Worm (Caenorhabditis elegans): ENCODE results near the gene snpc-3.1.

snpc-3.1 gene

DNA sequence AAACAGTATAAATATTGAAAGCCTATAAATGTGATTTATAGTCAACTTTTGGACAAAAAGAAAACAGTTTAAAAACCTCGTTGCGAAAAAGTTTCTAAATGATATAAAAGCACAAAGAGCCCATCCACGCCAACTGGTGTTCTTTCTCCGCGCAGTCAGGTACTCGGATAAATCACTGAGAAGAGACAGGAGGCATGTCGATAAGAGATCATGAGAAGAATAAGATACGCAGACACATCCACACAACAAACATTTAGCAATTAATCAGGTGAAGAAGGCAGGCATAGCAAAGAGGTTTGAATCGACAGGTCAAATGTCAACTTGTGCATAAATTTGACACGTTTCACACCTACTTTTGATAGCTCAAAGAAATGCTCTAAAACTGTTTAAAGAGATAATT is 21.7 kb upstream of the snpc-3.1 start:
- no peak for TF ChIP-seq unc-30 (tag; optimal IDR thresholded peaks at IDR 0.05)
- TF ChIP-seq ets-5 (GFP tag; IDR thresholded peaks at IDR 0.05): no peak
- TF ChIP-seq elt-3 (tag; optimal IDR thresholded peaks at IDR 0.05): no peak
- TF ChIP-seq tlp-1 (tag; optimal IDR thresholded peaks at IDR 0.05): no peak
- TF ChIP-seq F16B12.6 (tag; optimal IDR thresholded peaks at IDR 0.05): no peak
- peak; percentile 56 for TF ChIP-seq rnt-1 (tag; optimal IDR thresholded peaks at IDR 0.05)
- peak; percentile 59 for TF ChIP-seq lin-14 (GFP tag; optimal IDR thresholded peaks at IDR 0.05)
- TF ChIP-seq ceh-88 (GFP tag; IDR thresholded peaks at IDR 0.05): no peak
- TF ChIP-seq fkh-8 (tag; optimal IDR thresholded peaks at IDR 0.05): no peak
- no peak for TF ChIP-seq nhr-71 (tag; optimal IDR thresholded peaks at IDR 0.05)
- no peak for TF ChIP-seq mab-9 (GFP tag; IDR thresholded peaks at IDR 0.05)
- TF ChIP-seq lin-39 (tag; optimal IDR thresholded peaks at IDR 0.05): no peak
- TF ChIP-seq unc-130 (tag; optimal IDR thresholded peaks at IDR 0.05): peak; percentile 2
- TF ChIP-seq hlh-4 (tag; optimal IDR thresholded peaks at IDR 0.05): no peak
- peak in 1 of 2 experiments; percentile 1 for TF ChIP-seq lsy-2 (tag; optimal IDR thresholded peaks at IDR 0.05)

DNA sequence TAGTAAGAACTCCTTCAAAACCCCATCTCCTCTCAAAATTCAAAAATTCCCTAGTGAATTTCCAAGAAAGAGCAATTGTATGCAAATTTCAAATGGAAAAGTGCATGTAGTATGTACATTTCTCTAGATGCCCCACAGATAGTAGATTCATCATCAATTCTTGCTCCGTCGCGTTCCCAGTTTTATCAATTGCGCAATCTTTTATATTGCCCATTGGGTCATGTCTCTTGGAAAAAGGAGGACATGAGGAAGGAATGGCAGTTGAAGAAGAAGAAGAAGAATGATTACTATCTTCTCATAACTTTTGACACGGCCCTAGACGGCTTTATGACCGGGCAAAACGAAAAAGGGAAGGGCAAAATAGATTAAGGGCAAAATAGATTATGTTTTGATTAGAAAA is 20.6 kb upstream of the snpc-3.1 start:
- TF ChIP-seq hlh-17 (GFP tag; optimal IDR thresholded peaks at IDR 0.05; ENCODE audit: borderline replicate concordance): no peak
- no peak for TF ChIP-seq unc-130 (tag; optimal IDR thresholded peaks at IDR 0.05)
- TF ChIP-seq F16B12.6 (tag; optimal IDR thresholded peaks at IDR 0.05): no peak
- TF ChIP-seq lin-15B (tag; optimal IDR thresholded peaks at IDR 0.05): no peak
- TF ChIP-seq zag-1 (tag; optimal IDR thresholded peaks at IDR 0.05): no peak
- no peak for TF ChIP-seq zip-4 (GFP tag; optimal IDR thresholded peaks at IDR 0.05)
- TF ChIP-seq lin-14 (GFP tag; optimal IDR thresholded peaks at IDR 0.05): peak; percentile 50
- TF ChIP-seq rnt-1 (tag; optimal IDR thresholded peaks at IDR 0.05): no peak

DNA sequence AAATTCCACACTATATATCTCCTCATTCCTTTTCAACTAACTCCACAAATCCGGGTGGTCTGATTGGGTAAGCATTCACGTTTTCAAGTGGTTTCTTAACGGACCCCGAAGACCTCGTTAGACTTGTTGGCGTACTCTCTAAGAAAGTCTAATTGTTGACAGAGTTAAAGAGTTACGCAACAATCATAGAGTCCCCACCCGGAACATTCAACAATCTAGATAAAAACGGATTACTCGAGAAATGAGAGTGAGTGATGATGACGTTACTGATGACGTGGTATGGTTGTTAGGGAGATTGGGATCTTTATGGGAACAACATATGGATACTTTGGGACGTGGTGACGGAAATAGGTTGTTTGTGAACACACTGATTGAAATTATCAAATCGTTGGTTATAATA is 16.6 kb upstream of the snpc-3.1 start:
- TF ChIP-seq fkh-10 (GFP tag; optimal IDR thresholded peaks at IDR 0.05): no peak
- no peak for TF ChIP-seq hlh-17 (GFP tag; optimal IDR thresholded peaks at IDR 0.05; ENCODE audit: borderline replicate concordance)
- TF ChIP-seq sptf-1 (tag; optimal IDR thresholded peaks at IDR 0.05): no peak

DNA sequence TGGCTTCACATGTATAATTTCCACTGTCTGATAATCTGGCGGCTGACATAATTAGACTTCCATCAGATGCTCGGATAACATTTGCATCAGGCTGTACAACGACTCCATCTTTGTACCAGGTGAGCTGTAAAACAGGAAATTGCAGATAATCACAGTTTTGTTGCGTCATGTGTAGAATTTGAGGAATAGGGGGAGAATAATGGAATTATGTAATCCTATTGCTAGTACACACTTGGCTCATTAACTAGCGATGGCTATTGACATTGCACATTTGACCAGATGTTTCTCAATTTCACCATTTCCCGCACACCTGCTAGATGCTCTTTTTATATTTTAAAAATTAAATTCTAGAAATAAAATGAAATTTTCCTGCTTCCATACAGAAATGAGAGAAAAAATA is 15.4 kb upstream of the snpc-3.1 start:
- no peak for TF ChIP-seq ama-1 (optimal IDR thresholded peaks at IDR 0.05)
- no peak for TF ChIP-seq pqm-1 (tag; optimal IDR thresholded peaks at IDR 0.05)
- TF ChIP-seq unc-62 (GFP tag; optimal IDR thresholded peaks at IDR 0.05): no peak
- TF ChIP-seq sox-4 (tag; optimal IDR thresholded peaks at IDR 0.05): no peak
- no peak for TF ChIP-seq xbp-1 (tag; optimal IDR thresholded peaks at IDR 0.05)
- TF ChIP-seq nhr-90 (tag; optimal IDR thresholded peaks at IDR 0.05; ENCODE audit: poor library complexity): no peak
- TF ChIP-seq C04F5.9 (tag; optimal IDR thresholded peaks at IDR 0.05): no peak
- no peak for TF ChIP-seq unc-30 (tag; optimal IDR thresholded peaks at IDR 0.05)
- TF ChIP-seq nhr-19 (GFP tag; conservative IDR thresholded peaks at IDR 0.05): no peak
- no peak for TF ChIP-seq irx-1 (tag; optimal IDR thresholded peaks at IDR 0.05)
- no peak for TF ChIP-seq ces-1 (GFP tag; optimal IDR thresholded peaks at IDR 0.05)
- no peak for TF ChIP-seq efl-1 (optimal IDR thresholded peaks at IDR 0.05)
- no peak for TF ChIP-seq efl-1 (GFP tag; optimal IDR thresholded peaks at IDR 0.05 in 1 of 2)
- TF ChIP-seq elt-3 (tag; optimal IDR thresholded peaks at IDR 0.05): no peak
- TF ChIP-seq lin-39 (tag; optimal IDR thresholded peaks at IDR 0.05): no peak
- TF ChIP-seq unc-130 (tag; optimal IDR thresholded peaks at IDR 0.05): no peak
- TF ChIP-seq lsy-2 (tag; optimal IDR thresholded peaks at IDR 0.05): no peak
- TF ChIP-seq ztf-11 (tag; optimal IDR thresholded peaks at IDR 0.05): no peak
- no peak for TF ChIP-seq swsn-7 (tag; optimal IDR thresholded peaks at IDR 0.05)
- no peak for TF ChIP-seq dsc-1 (tag; optimal IDR thresholded peaks at IDR 0.05)

DNA sequence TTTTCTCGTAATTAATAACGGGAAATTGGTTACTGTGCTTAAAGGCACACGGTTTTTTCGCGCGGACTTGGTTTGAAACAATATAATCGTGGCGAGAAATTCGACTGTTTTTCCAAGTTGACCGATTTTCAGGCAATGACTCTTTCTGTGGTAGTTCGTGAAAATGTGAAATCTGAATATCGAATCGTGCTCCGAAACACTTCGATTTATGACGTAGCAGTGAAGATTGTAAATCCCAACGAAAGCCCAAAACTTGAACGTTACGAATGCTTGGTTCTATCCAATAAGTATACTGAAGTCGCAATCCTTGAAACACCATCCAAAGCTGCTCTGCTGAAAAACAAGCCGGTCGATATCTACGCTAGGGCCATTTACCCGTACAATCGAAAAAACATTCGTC is 8.0 kb upstream of the snpc-3.1 start:
- TF ChIP-seq ceh-82 (tag; optimal IDR thresholded peaks at IDR 0.05) (no peak), hlh-17 (GFP tag; optimal IDR thresholded peaks at IDR 0.05; ENCODE audit: borderline replicate concordance) (no peak), elt-3 (tag; optimal IDR thresholded peaks at IDR 0.05) (no peak), vab-15 (tag; optimal IDR thresholded peaks at IDR 0.05) (no peak), efl-1 (optimal IDR thresholded peaks at IDR 0.05) (no peak), efl-1 (GFP tag; optimal IDR thresholded peaks at IDR 0.05 in 1 of 2) (peak in 1 of 2 experiments; percentile 54), rnt-1 (tag; optimal IDR thresholded peaks at IDR 0.05) (no peak), tlp-1 (tag; optimal IDR thresholded peaks at IDR 0.05) (no peak), efl-3 (GFP tag; optimal IDR thresholded peaks at IDR 0.05) (no peak), snpc-4 (tag; optimal IDR thresholded peaks at IDR 0.05) (no peak)
